Fruit fly (Drosophila melanogaster): ENCODE results near the gene cad.
A peak's percentile ranks its signal among the peaks of the same experiment; 100 is the strongest.

cad gene

DNA sequence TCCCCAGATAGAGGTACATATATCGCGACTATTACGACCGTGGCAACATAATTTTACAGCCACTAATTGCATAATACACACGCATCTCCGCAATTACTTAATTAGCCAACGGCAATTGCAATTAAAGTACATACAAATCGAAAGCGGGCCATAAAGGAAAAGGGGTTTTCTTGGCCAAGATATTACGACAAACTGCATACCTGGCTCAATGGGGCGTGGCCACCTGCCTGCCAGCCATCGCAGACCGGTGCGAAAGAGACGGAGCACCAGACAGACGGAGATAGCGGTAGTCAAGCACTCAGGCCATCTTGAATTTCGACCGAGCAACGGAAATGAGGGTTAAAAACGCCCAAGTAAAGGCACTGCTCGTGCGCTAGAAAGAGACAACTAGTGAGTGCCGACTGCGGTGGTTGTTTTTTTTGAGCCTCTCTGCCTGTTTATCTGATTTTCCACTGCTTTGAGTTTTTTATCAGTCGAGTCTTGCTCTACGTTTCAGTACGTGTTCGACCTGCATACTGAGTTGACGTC is at the start of gene cad (continued):
- TF ChIP-seq klu (GFP tag; IDR thresholded peaks at IDR 0.05) = no peak
- TF ChIP-seq CG17612 (GFP tag; IDR thresholded peaks at IDR 0.05) = no peak
- TF ChIP-seq toy (GFP tag; IDR thresholded peaks at IDR 0.05) = no peak
- no peak for TF ChIP-seq CG14965 (GFP tag; optimal IDR thresholded peaks at IDR 0.05; ENCODE audit: borderline replicate concordance)
- TF ChIP-seq CG1233 (GFP tag; optimal IDR thresholded peaks at IDR 0.05) = no peak
- TF ChIP-seq chif (GFP tag; optimal IDR thresholded peaks at IDR 0.05) = no peak
- no peak for TF ChIP-seq Dad (GFP tag; optimal IDR thresholded peaks at IDR 0.05)
- no peak for TF ChIP-seq CG33213 (GFP tag; optimal IDR thresholded peaks at IDR 0.05)
- TF ChIP-seq slp2 (GFP tag; optimal IDR thresholded peaks at IDR 0.05) = no peak
- TF ChIP-seq wdn (GFP tag; IDR thresholded peaks at IDR 0.05) = no peak
- TF ChIP-seq CG1529 (GFP tag; optimal IDR thresholded peaks at IDR 0.05) = no peak
- no peak for TF ChIP-seq CG8944 (GFP tag; optimal IDR thresholded peaks at IDR 0.05)
- no peak for TF ChIP-seq CG10959 (GFP tag; IDR thresholded peaks at IDR 0.05)
- no peak for TF ChIP-seq eyg (GFP tag; optimal IDR thresholded peaks at IDR 0.05)
- no peak for TF ChIP-seq danr (GFP tag; IDR thresholded peaks at IDR 0.05)
- peak; percentile 99 for TF ChIP-seq CG10321 (GFP tag; IDR thresholded peaks at IDR 0.05)
- no peak for TF ChIP-seq CG11456 (GFP tag; IDR thresholded peaks at IDR 0.05)
- TF ChIP-seq pho (GFP tag; optimal IDR thresholded peaks at IDR 0.05) = no peak
- no peak for TF ChIP-seq CG30431 (GFP tag; optimal IDR thresholded peaks at IDR 0.05)
- TF ChIP-seq H2.0 (GFP tag; IDR thresholded peaks at IDR 0.05) = no peak
- no peak for TF ChIP-seq Blimp-1 (GFP tag; optimal IDR thresholded peaks at IDR 0.05)
- TF ChIP-seq ewg (GFP tag; optimal IDR thresholded peaks at IDR 0.05) = peak; percentile 6
- TF ChIP-seq D19B (GFP tag; optimal IDR thresholded peaks at IDR 0.05) = no peak
- no peak for TF ChIP-seq sens-2 (GFP tag; IDR thresholded peaks at IDR 0.05)
- no peak for TF ChIP-seq TFAM (GFP tag; optimal IDR thresholded peaks at IDR 0.05)
- TF ChIP-seq CG5953 (GFP tag; IDR thresholded peaks at IDR 0.05) = 0 out of 2 replicates have a peak, but pooled peaks have one; percentile 26
- no peak for TF ChIP-seq CG14667 (GFP tag; IDR thresholded peaks at IDR 0.05)
- no peak for TF ChIP-seq pum (GFP tag; optimal IDR thresholded peaks at IDR 0.05)
- no peak for TF ChIP-seq NFAT (GFP tag; IDR thresholded peaks at IDR 0.05)

dm6 chr2L:20721456-20721855 is 49.1 kb upstream of the cad start:
- TF ChIP-seq CG18599 (GFP tag; optimal IDR thresholded peaks at IDR 0.05) (no peak), CG13424 (tag; optimal IDR thresholded peaks at IDR 0.05) (no peak), nmo (GFP tag; optimal IDR thresholded peaks at IDR 0.05) (peak; percentile 8), PHDP (tag; optimal IDR thresholded peaks at IDR 0.05) (no peak), CG12219 (GFP tag; optimal IDR thresholded peaks at IDR 0.05) (no peak), CG4424 (GFP tag; optimal IDR thresholded peaks at IDR 0.05) (peak; percentile 11), CG1603 (tag; optimal IDR thresholded peaks at IDR 0.05) (peak; percentile 54), Hr39 (optimal IDR thresholded peaks at IDR 0.05) (no peak), salm (tag; optimal IDR thresholded peaks at IDR 0.05) (no peak), sim (GFP tag; IDR thresholded peaks at IDR 0.05) (no peak), Ravus (GFP tag; IDR thresholded peaks at IDR 0.05) (no peak), CG11723 (GFP tag; optimal IDR thresholded peaks at IDR 0.05) (no peak), Drgx (GFP tag; IDR thresholded peaks at IDR 0.05) (peak; percentile 89), prd (optimal IDR thresholded peaks at IDR 0.05) (no peak), prd (GFP tag; IDR thresholded peaks at IDR 0.05) (peak; percentile 59; the same call in 2 of the 3 replicates), CG3065 (GFP tag; optimal IDR thresholded peaks at IDR 0.05) (no peak), Hmr (GFP tag; optimal IDR thresholded peaks at IDR 0.05) (no peak), Atf6 (GFP tag; IDR thresholded peaks at IDR 0.05) (no peak), CG10366 (GFP tag; IDR thresholded peaks at IDR 0.05) (no peak), Xbp1 (GFP tag; optimal IDR thresholded peaks at IDR 0.05) (peak; percentile 15), CG14667 (GFP tag; IDR thresholded peaks at IDR 0.05) (0 out of 2 replicates have a peak, but pooled peaks have one; percentile 11), CG14014 (GFP tag; IDR thresholded peaks at IDR 0.05) (no peak), CkIIα-i1 (GFP tag; IDR thresholded peaks at IDR 0.05) (no peak), slou (GFP tag; optimal IDR thresholded peaks at IDR 0.05) (no peak), CG30431 (GFP tag; optimal IDR thresholded peaks at IDR 0.05) (peak; percentile 13), gro (GFP tag; optimal IDR thresholded peaks at IDR 0.05) (no peak), Spps (tag; optimal IDR thresholded peaks at IDR 0.05) (no peak)

Data from whole organism, embryonic.